Fruit fly (Drosophila melanogaster) whole organism, embryonic: ENCODE data around the gene CG33090.

Source experiments
- BEAF-32 ChIP-seq: fragments of 200-800 bp; sonication (Bioruptor generic); optimal IDR thresholded peaks from 3 replicates; lab custom pipeline; 2017; ENCODE audit warnings: missing biosample characterization, missing genetic modification characterization, mild to moderate bottlenecking, moderate library complexity, missing genetic modification reagents
- Bdp1 ChIP-seq: fragments of 200-800 bp; sonication (Bioruptor generic); optimal IDR thresholded peaks from 3 replicates; lab custom pipeline; 2016; ENCODE audit warnings: missing biosample characterization, missing genetic modification characterization
- Bgb ChIP-seq: fragments of 200-800 bp; sonication (Bioruptor generic); IDR thresholded peaks from 2 replicates; pipeline ENCODE4 v1.3.6; 2022; ENCODE audit warnings: missing biosample characterization, missing genetic modification characterization; ENCODE audit not compliant: partially characterized antibody
- CG10147 ChIP-seq: fragments of 200-800 bp; sonication (Bioruptor generic); optimal IDR thresholded peaks from 2 replicates; lab custom pipeline; 2019; ENCODE audit warnings: missing biosample characterization, mild to moderate bottlenecking, missing genetic modification characterization, moderate library complexity
- CG12155 ChIP-seq: fragments of 200-800 bp; sonication (Bioruptor generic); optimal IDR thresholded peaks from 3 replicates; lab custom pipeline; 2016; ENCODE audit warnings: missing biosample characterization, missing genetic modification characterization
- CG12659 ChIP-seq: fragments of 200-800 bp; sonication (Bioruptor generic); optimal IDR thresholded peaks from 3 replicates; lab custom pipeline; 2017; ENCODE audit warnings: mild to moderate bottlenecking, missing biosample characterization, missing genetic modification reagents, missing genetic modification characterization
- CG12769 ChIP-seq: fragments of 200-800 bp; sonication (Bioruptor generic); optimal IDR thresholded peaks from 2 replicates; lab custom pipeline; 2019; ENCODE audit warnings: missing biosample characterization, mild to moderate bottlenecking, missing genetic modification characterization, moderate library complexity
- CG14441 ChIP-seq: fragments of 200-800 bp; sonication (Bioruptor generic); IDR thresholded peaks from 2 replicates; pipeline ENCODE4 v1.3.6; 2022; ENCODE audit warnings: missing biosample characterization, missing genetic modification characterization
- CG1529 ChIP-seq: fragments of 200-800 bp; sonication (Bioruptor generic); optimal IDR thresholded peaks from 3 replicates; lab custom pipeline; 2018; ENCODE audit warnings: missing biosample characterization, missing genetic modification characterization
- CG30403 ChIP-seq: fragments of 200-800 bp; sonication (Bioruptor generic); optimal IDR thresholded peaks from 3 replicates; lab custom pipeline; 2016; ENCODE audit warnings: missing biosample characterization, missing genetic modification characterization
- CG32772 ChIP-seq: fragments of 200-800 bp; sonication (Bioruptor generic); IDR thresholded peaks from 2 replicates; pipeline ENCODE4 v1.3.6; 2022; ENCODE audit warnings: missing biosample characterization, missing genetic modification characterization
- CG3838 ChIP-seq: fragments of 200-800 bp; sonication (Bioruptor generic); optimal IDR thresholded peaks from 3 replicates; lab custom pipeline; 2016; ENCODE audit warnings: missing biosample characterization, missing genetic modification characterization
- CG4424 ChIP-seq: fragments of 200-800 bp; sonication (Bioruptor generic); optimal IDR thresholded peaks from 3 replicates; lab custom pipeline; 2016; ENCODE audit warnings: missing biosample characterization, missing genetic modification characterization
- CG4617 ChIP-seq: fragments of 200-800 bp; sonication (Bioruptor generic); optimal IDR thresholded peaks from 3 replicates; lab custom pipeline; 2016; ENCODE audit warnings: missing biosample characterization, missing genetic modification characterization, borderline replicate concordance
- CG6254 ChIP-seq: fragments of 200-800 bp; sonication (Bioruptor generic); optimal IDR thresholded peaks from 3 replicates; lab custom pipeline; 2017; ENCODE audit warnings: mild to moderate bottlenecking, missing biosample characterization, missing genetic modification reagents, missing genetic modification characterization
- CG6654 ChIP-seq: fragments of 200-800 bp; sonication (Bioruptor generic); optimal IDR thresholded peaks from 2 replicates; lab custom pipeline; 2017; ENCODE audit warnings: missing biosample characterization, mild to moderate bottlenecking, missing genetic modification characterization
- CG7556 ChIP-seq: fragments of 200-800 bp; sonication (Bioruptor generic); optimal IDR thresholded peaks from 2 replicates; lab custom pipeline; 2017; ENCODE audit warnings: missing biosample characterization, mild to moderate bottlenecking, missing genetic modification characterization
- CG7839 ChIP-seq: fragments of 200-800 bp; sonication (Bioruptor generic); optimal IDR thresholded peaks from 3 replicates; lab custom pipeline; 2018; ENCODE audit warnings: missing biosample characterization, mild to moderate bottlenecking, missing genetic modification characterization, moderate library complexity
- CG8388 ChIP-seq: fragments of 200-800 bp; sonication (Bioruptor generic); optimal IDR thresholded peaks from 2 replicates; lab custom pipeline; 2019; ENCODE audit warnings: missing biosample characterization, mild to moderate bottlenecking, missing genetic modification characterization, moderate library complexity
- CG9932 ChIP-seq: fragments of 200-800 bp; sonication (Bioruptor generic); IDR thresholded peaks from 2 replicates; pipeline ENCODE4 v1.3.6; 2022; ENCODE audit warnings: missing biosample characterization, missing genetic modification characterization
- D ChIP-seq, 2 experiments: fragments of 200-800 bp in 1 of 2; fragments of >200 bp in 1 of 2; sonication (Bioruptor generic) in 1 of 2; optimal IDR thresholded peaks; 2 replicates in 1 of 2; 3 replicates in 1 of 2; lab custom pipeline; 2017; ENCODE audit warnings: mild to moderate bottlenecking in 1 of 2, missing biosample characterization in 1 of 2, missing genetic modification characterization in 1 of 2, missing genetic modification reagents in 1 of 2
- Fer1 ChIP-seq: fragments of 200-800 bp; sonication (Bioruptor generic); optimal IDR thresholded peaks from 2 replicates; lab custom pipeline; 2017; ENCODE audit warnings: missing biosample characterization, mild to moderate bottlenecking, missing genetic modification characterization
- Hsf ChIP-seq: fragments of 200-800 bp; sonication (Bioruptor generic); optimal IDR thresholded peaks from 3 replicates; lab custom pipeline; 2016; ENCODE audit warnings: missing biosample characterization, missing genetic modification characterization
- Lim3 ChIP-seq: fragments of 200-800 bp; sonication (Bioruptor generic); IDR thresholded peaks from 2 replicates; pipeline ENCODE4 v1.3.6; 2022; ENCODE audit warnings: missing biosample characterization, missing genetic modification characterization
- MBD-R2 ChIP-seq: fragments of 200-800 bp; sonication (Bioruptor generic); IDR thresholded peaks from 2 replicates; pipeline ENCODE4 v1.3.6; 2022; ENCODE audit warnings: missing biosample characterization, missing genetic modification characterization
- MTF-1 ChIP-seq: fragments of 200-800 bp; sonication (Bioruptor generic); optimal IDR thresholded peaks from 2 replicates; lab custom pipeline; 2018; ENCODE audit warnings: missing biosample characterization, mild to moderate bottlenecking, missing genetic modification characterization, borderline replicate concordance
- NC2β ChIP-seq: fragments of 200-800 bp; sonication (Bioruptor generic); optimal IDR thresholded peaks from 2 replicates; lab custom pipeline; 2016; ENCODE audit warnings: missing biosample characterization, missing genetic modification characterization
- PHDP ChIP-seq: fragments of 200-800 bp; sonication (Bioruptor generic); optimal IDR thresholded peaks from 3 replicates; lab custom pipeline; 2018; ENCODE audit warnings: missing biosample characterization, mild to moderate bottlenecking, missing genetic modification characterization, moderate library complexity
- Sox100B ChIP-seq: fragments of 200-800 bp; sonication (Bioruptor generic); optimal IDR thresholded peaks from 3 replicates; lab custom pipeline; 2018; ENCODE audit warnings: missing biosample characterization, mild to moderate bottlenecking, missing genetic modification characterization
- Stat92E ChIP-seq, 3 experiments: fragments of >200 bp in 2 of 3; fragments of 200-800 bp in 1 of 3; sonication (Bioruptor generic) in 1 of 3; optimal IDR thresholded peaks; 2 replicates each; lab custom pipeline; 2017 to 2019; ENCODE audit warnings: missing biosample characterization in 3 of 3, missing genetic modification characterization in 3 of 3, mild to moderate bottlenecking in 1 of 3, moderate library complexity in 1 of 3
- Taf1 ChIP-seq: fragments of 200-800 bp; sonication (Bioruptor generic); IDR thresholded peaks from 2 replicates; pipeline ENCODE4 v1.3.6; 2022; ENCODE audit warnings: missing biosample characterization, missing genetic modification characterization
- az2 ChIP-seq: fragments of 200-800 bp; sonication (Bioruptor generic); optimal IDR thresholded peaks from 3 replicates; lab custom pipeline; 2016; ENCODE audit warnings: missing biosample characterization, missing genetic modification characterization
- cad ChIP-seq: fragments of >200 bp; optimal IDR thresholded peaks from 2 replicates; lab custom pipeline; 2017; ENCODE audit warnings: missing biosample characterization, missing genetic modification characterization
- cas ChIP-seq: fragments of 200-800 bp; sonication (Bioruptor generic); IDR thresholded peaks from 2 replicates; pipeline ENCODE4 v1.3.6; 2022; ENCODE audit warnings: missing biosample characterization, missing genetic modification characterization
- ems ChIP-seq: fragments of 200-800 bp; sonication (Bioruptor generic); optimal IDR thresholded peaks from 3 replicates; lab custom pipeline; 2016; ENCODE audit warnings: missing biosample characterization, missing genetic modification characterization
- esg ChIP-seq: fragments of 200-800 bp; sonication (Bioruptor generic); conservative IDR thresholded peaks from 2 replicates; pipeline ENCODE4 v1.3.6; 2022; ENCODE audit warnings: missing biosample characterization, missing genetic modification characterization
- eyg ChIP-seq: fragments of 200-800 bp; sonication (Bioruptor generic); optimal IDR thresholded peaks from 3 replicates; lab custom pipeline; 2016; ENCODE audit warnings: missing biosample characterization, missing genetic modification characterization
- gfzf ChIP-seq: fragments of 200-800 bp; sonication (Bioruptor generic); optimal IDR thresholded peaks from 2 replicates; lab custom pipeline; 2016; ENCODE audit warnings: missing biosample characterization, mild to moderate bottlenecking, missing genetic modification characterization, moderate library complexity
- hkb ChIP-seq, 2 experiments: fragments of 200-800 bp in 1 of 2; fragments of >200 bp in 1 of 2; sonication (Bioruptor generic) in 1 of 2; IDR thresholded peaks in 1 of 2; optimal IDR thresholded peaks in 1 of 2; 2 replicates each; pipeline versions ENCODE4 v1.3.6 to Lab custom; 2017 to 2022; ENCODE audit warnings: missing biosample characterization in 1 of 2, missing genetic modification characterization in 1 of 2
- lilli ChIP-seq: fragments of 200-800 bp; sonication (Bioruptor generic); optimal IDR thresholded peaks from 3 replicates; lab custom pipeline; 2016; ENCODE audit warnings: missing biosample characterization, missing genetic modification characterization
- nau ChIP-seq: fragments of 200-800 bp; sonication (Bioruptor generic); optimal IDR thresholded peaks from 3 replicates; lab custom pipeline; 2017; ENCODE audit warnings: missing biosample characterization, mild to moderate bottlenecking, missing genetic modification characterization, missing genetic modification reagents
- peb ChIP-seq: fragments of 200-800 bp; sonication (Bioruptor generic); IDR thresholded peaks from 2 replicates; pipeline ENCODE4 v1.3.6; 2022; ENCODE audit warnings: missing biosample characterization, missing genetic modification characterization
- prd ChIP-seq, 3 experiments: fragments of >200 bp in 2 of 3; fragments of 200-800 bp in 1 of 3; sonication (Bioruptor generic) in 1 of 3; optimal IDR thresholded peaks in 2 of 3; IDR thresholded peaks in 1 of 3; 2 replicates in 2 of 3; 3 replicates in 1 of 3; pipeline versions ENCODE4 v1.3.6 to Lab custom; 2017 to 2022; ENCODE audit warnings: missing biosample characterization in 1 of 3, missing genetic modification characterization in 1 of 3
- seq ChIP-seq: fragments of 200-800 bp; sonication (Bioruptor generic); IDR thresholded peaks from 2 replicates; pipeline ENCODE4 v1.3.6; 2022; ENCODE audit warnings: missing biosample characterization, missing genetic modification characterization
- sna ChIP-seq: fragments of 200-800 bp; sonication (Bioruptor generic); IDR thresholded peaks from 2 replicates; pipeline ENCODE4 v1.3.6; 2022; ENCODE audit warnings: missing biosample characterization, missing genetic modification characterization; ENCODE audit not compliant: partially characterized antibody
- so ChIP-seq: fragments of 200-800 bp; sonication (Bioruptor generic); IDR thresholded peaks from 3 replicates; pipeline ENCODE4 v1.3.6; 2022; ENCODE audit warnings: missing biosample characterization, missing genetic modification characterization
- sug ChIP-seq: fragments of 200-800 bp; optimal IDR thresholded peaks from 2 replicates; lab custom pipeline; 2019; ENCODE audit warnings: missing biosample characterization, mild to moderate bottlenecking, missing genetic modification characterization, moderate library complexity
- wor ChIP-seq: fragments of 200-800 bp; sonication (Bioruptor generic); IDR thresholded peaks from 2 replicates; pipeline ENCODE4 v1.3.6; 2022; ENCODE audit warnings: missing biosample characterization, missing genetic modification characterization

The CG33090 gene

dm6 chr2L:14361736-14362180 lies 27.8 kb downstream of the CG33090 start, which contains the start of gene spel1 (continued):
- TF ChIP-seq CG9932 (GFP tag; lab: Robert Waterston, UW) (peak; percentile 87), Lim3 (GFP tag; lab: Robert Waterston, UW) (no peak), Fer1 (GFP tag; lab: Kevin White, UChicago) (peak; percentile 79), Sox100B (GFP tag; lab: Kevin White, UChicago) (peak; percentile 82), CG7556 (GFP tag; lab: Kevin White, UChicago) (peak; percentile 80), sna (no peak), peb (GFP tag; lab: Robert Waterston, UW) (no peak), hkb (optimal IDR thresholded peaks at IDR 0.05; lab: Kevin White, UChicago) (no peak), hkb (GFP tag; IDR thresholded peaks at IDR 0.05; lab: Robert Waterston, UW) (peak; percentile 69; the same call in 1 of the 2 replicates), BEAF-32 (no peak), Hsf (GFP tag; lab: Kevin White, UChicago) (peak; percentile 59), CG6254 (GFP tag; lab: Kevin White, UChicago) (peak; percentile 69), CG30403 (GFP tag; lab: Kevin White, UChicago) (peak; percentile 78), so (GFP tag; lab: Robert Waterston, UW) (peak; percentile 78), sug (tag; lab: Kevin White, UChicago) (peak; percentile 68), eyg (no peak), lilli (GFP tag; lab: Kevin White, UChicago) (peak; percentile 68), Stat92E (GFP tag; optimal IDR thresholded peaks at IDR 0.05; lab: Kevin White, UChicago) (peak in 1 of 3 experiments; percentile 10), CG12155 (GFP tag; lab: Kevin White, UChicago) (peak; percentile 70), Bgb (GFP tag; lab: Robert Waterston, UW) (no peak), MBD-R2 (GFP tag; lab: Robert Waterston, UW) (peak; percentile 68), CG14441 (GFP tag; lab: Robert Waterston, UW) (peak; percentile 73), CG4424 (peak; percentile 81), CG7839 (tag; lab: Kevin White, UChicago) (peak; percentile 88), gfzf (peak; percentile 80), cas (GFP tag; lab: Robert Waterston, UW) (peak; percentile 77; the same call in 1 of the 2 replicates), esg (peak; percentile 48; the same call in 1 of the 2 replicates), nau (GFP tag; lab: Kevin White, UChicago) (peak; percentile 38), NC2β (no peak), Taf1 (GFP tag; lab: Robert Waterston, UW) (peak; percentile 47; the same call in 1 of the 2 replicates), CG10147 (GFP tag; lab: Kevin White, UChicago) (peak; percentile 73), CG4617 (peak; percentile 60), Bdp1 (GFP tag; lab: Kevin White, UChicago) (no peak), D (optimal IDR thresholded peaks at IDR 0.05; lab: Kevin White, UChicago) (no peak), D (GFP tag; optimal IDR thresholded peaks at IDR 0.05; lab: Kevin White, UChicago) (peak; percentile 44), CG32772 (GFP tag; lab: Robert Waterston, UW) (peak; percentile 74), prd (optimal IDR thresholded peaks at IDR 0.05; lab: Kevin White, UChicago) (no peak), prd (GFP tag; IDR thresholded peaks at IDR 0.05; lab: Robert Waterston, UW) (peak; percentile 80), CG12659 (peak; percentile 72), wor (GFP tag; lab: Robert Waterston, UW) (peak; percentile 49), PHDP (peak; percentile 91), seq (GFP tag; lab: Robert Waterston, UW) (peak; percentile 49; the same call in 1 of the 2 replicates), MTF-1 (GFP tag; lab: Kevin White, UChicago) (peak; percentile 23), CG1529 (GFP tag; lab: Kevin White, UChicago) (peak; percentile 20), az2 (GFP tag; lab: Kevin White, UChicago) (peak; percentile 69), CG12769 (tag; lab: Kevin White, UChicago) (no peak), CG8388 (GFP tag; lab: Kevin White, UChicago) (peak; percentile 87), ems (GFP tag; lab: Kevin White, UChicago) (peak; percentile 24), CG6654 (GFP tag; lab: Kevin White, UChicago) (no peak), CG3838 (peak; percentile 8), cad (GFP tag; lab: Kevin White, UChicago) (no peak)
